Fruit fly (Drosophila melanogaster): ENCODE data around the gene TyrRII.
A peak's percentile ranks its signal among the peaks of the same experiment; 100 is the strongest.

The TyrRII gene

DNA sequence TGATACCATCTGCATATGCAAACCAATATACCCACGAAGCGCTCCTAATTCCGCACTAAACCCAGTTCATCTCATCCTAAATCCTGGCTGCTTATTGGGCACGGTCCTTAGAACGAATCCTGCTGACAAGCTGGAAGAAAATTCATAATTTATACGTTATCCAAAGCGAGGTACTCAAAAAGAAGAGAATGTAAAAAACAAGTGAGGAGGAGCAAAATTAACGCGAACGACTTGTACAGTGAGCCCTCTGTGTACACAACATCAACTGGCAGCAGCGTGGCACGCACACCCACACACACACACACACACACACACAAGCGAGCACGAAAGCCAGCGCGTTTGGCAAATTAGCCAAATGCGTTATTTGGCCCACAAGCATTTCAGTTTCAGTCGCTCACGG lies at the start of gene TyrRII:
Gene TyrRII, plus strand, starts transcription at position 301 of the 400 bp plus-strand sequence.
- TF ChIP-seq sage (GFP tag; optimal IDR thresholded peaks at IDR 0.05) (no peak), GATAd (GFP tag; optimal IDR thresholded peaks at IDR 0.05) (no peak), Dfd (GFP tag; optimal IDR thresholded peaks at IDR 0.05) (peak; percentile 66), rgr (GFP tag; optimal IDR thresholded peaks at IDR 0.05) (no peak)

DNA sequence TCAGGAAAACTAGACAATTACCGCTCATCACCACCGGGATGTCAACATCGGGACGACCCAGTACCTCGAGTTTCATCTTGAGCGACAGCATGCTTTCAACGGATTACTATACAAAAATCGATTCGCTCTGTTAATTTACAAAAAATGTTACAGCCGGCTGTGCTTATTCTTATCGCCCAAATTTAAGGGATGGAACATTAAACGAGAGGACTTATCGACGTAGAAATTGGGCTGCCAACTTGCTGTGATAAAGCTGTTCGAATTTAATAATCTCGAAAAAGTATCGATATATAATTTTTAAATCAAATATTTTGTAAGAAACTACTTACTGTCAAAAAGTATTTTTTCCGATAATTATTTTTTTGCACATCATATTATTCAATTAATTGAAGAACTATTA lies 49.5 kb upstream of the TyrRII start, which contains the start of gene CG31249:
Gene CG31249, minus strand, starts transcription at position 197 of the 400 bp plus-strand sequence.
- TF ChIP-seq brk (GFP tag; optimal IDR thresholded peaks at IDR 0.05) (no peak), ey (GFP tag; optimal IDR thresholded peaks at IDR 0.05) (peak; percentile 15), HLH106 (tag; optimal IDR thresholded peaks at IDR 0.05) (peak; percentile 43), dl (GFP tag; optimal IDR thresholded peaks at IDR 0.05; ENCODE audit: insufficient read depth in 1 of 2, partially characterized antibody in 2 of 2) (no peak), dsf (GFP tag; optimal IDR thresholded peaks at IDR 0.05; ENCODE audit: borderline replicate concordance) (no peak), Mio (GFP tag; optimal IDR thresholded peaks at IDR 0.05) (no peak), OdsH (GFP tag; optimal IDR thresholded peaks at IDR 0.05) (no peak), Jra (GFP tag; optimal IDR thresholded peaks at IDR 0.05) (no peak), Rel (GFP tag; optimal IDR thresholded peaks at IDR 0.05) (no peak), Rel (tag; optimal IDR thresholded peaks at IDR 0.05) (peak; percentile 71), fru (GFP tag; optimal IDR thresholded peaks at IDR 0.05) (no peak)

DNA sequence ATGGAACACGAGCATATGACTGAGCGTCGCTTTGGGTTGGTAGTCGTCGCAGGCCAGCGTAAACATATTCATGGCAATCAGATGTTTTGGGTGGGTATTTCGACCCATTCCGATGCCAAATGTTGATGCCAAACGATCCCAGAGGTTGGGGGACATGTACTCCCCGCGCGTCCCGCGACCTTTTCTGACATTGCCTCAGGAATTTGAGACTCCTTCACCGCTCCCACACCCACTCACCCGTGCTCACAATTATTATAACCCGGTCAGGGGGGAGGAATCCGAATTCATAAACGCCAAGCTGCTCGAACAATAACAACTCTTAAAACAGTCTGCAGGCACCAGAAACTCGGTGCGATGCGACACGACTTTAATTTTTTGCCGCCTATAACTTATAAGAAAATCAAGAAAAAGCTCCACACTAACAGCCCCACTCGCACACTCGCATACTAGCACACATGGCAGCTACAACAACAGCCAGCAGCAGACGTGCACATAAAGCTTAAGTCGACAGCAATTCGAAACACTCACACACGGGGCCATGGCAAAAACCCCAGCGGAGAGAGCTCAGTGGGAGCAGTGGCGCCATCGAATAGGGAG lies 36.4 kb upstream of the TyrRII start:
- TF ChIP-seq Dif (GFP tag; optimal IDR thresholded peaks at IDR 0.05; ENCODE audit: partially characterized antibody) = peak; percentile 57
- TF ChIP-seq woc (GFP tag; optimal IDR thresholded peaks at IDR 0.05) = no peak
- TF ChIP-seq Rel (GFP tag; optimal IDR thresholded peaks at IDR 0.05) = peak; percentile 89
- no peak for TF ChIP-seq Rel (tag; optimal IDR thresholded peaks at IDR 0.05)
- peak; percentile 76 for TF ChIP-seq Hr83 (GFP tag; optimal IDR thresholded peaks at IDR 0.05; ENCODE audit: poor library complexity, severe bottlenecking)

DNA sequence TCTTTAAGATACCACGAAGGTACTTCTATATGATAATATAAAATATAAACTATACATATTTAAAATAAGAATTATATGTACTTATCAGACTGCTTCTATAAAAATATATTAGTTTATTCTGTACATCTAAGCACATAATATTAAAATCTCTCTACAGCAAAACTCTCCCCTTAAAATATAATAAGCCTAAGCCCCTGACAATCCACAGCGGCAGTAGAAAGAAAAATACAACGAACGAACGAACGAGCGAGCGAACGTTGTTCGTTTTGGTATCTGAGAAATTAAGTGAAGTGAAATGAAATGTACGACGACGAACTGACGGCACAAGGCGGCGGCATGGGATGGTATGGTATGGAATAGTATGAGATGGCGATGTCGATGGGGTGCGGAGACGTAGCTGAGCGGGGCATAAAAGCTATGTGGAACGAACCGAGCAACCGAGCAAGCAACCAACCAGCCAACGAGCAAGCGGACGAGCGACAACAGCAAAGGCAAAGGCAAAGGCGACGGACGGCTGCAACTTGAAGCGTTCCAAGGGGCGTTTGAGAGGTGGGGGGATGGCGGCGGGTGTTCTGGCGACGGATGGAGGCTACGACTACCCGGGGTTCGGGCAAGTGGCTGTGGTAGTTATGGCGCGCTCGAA lies 35.8 kb upstream of the TyrRII start:
- TF ChIP-seq fru (GFP tag; optimal IDR thresholded peaks at IDR 0.05) (peak; percentile 96), Abd-B (GFP tag; optimal IDR thresholded peaks at IDR 0.05) (no peak), Mio (GFP tag; optimal IDR thresholded peaks at IDR 0.05) (no peak), h (GFP tag; optimal IDR thresholded peaks at IDR 0.05) (peak; percentile 91), ey (GFP tag; optimal IDR thresholded peaks at IDR 0.05) (peak; percentile 93), Vsx2 (GFP tag; optimal IDR thresholded peaks at IDR 0.05; ENCODE audit: partially characterized antibody) (no peak), CG32264 (GFP tag; optimal IDR thresholded peaks at IDR 0.05) (peak; percentile 67), brk (GFP tag; optimal IDR thresholded peaks at IDR 0.05) (peak; percentile 97), dl (GFP tag; optimal IDR thresholded peaks at IDR 0.05; ENCODE audit: insufficient read depth in 1 of 2, partially characterized antibody in 2 of 2) (peak; percentile 14 to 67), dmrt93B (GFP tag; optimal IDR thresholded peaks at IDR 0.05) (peak; percentile 97), Hr78 (GFP tag; optimal IDR thresholded peaks at IDR 0.05) (no peak), N (GFP tag; optimal IDR thresholded peaks at IDR 0.05) (no peak), foxo (GFP tag; optimal IDR thresholded peaks at IDR 0.05) (peak in 1 of 2 experiments; percentile 99), rgr (GFP tag; optimal IDR thresholded peaks at IDR 0.05) (peak; percentile 98), CG9705 (GFP tag; optimal IDR thresholded peaks at IDR 0.05) (peak; percentile 97), Hnf4 (GFP tag; optimal IDR thresholded peaks at IDR 0.05) (no peak), CrebA (GFP tag; optimal IDR thresholded peaks at IDR 0.05; ENCODE audit: borderline replicate concordance) (no peak), dsf (GFP tag; optimal IDR thresholded peaks at IDR 0.05; ENCODE audit: borderline replicate concordance) (no peak), HLH106 (tag; optimal IDR thresholded peaks at IDR 0.05) (peak; percentile 99), lola (GFP tag; optimal IDR thresholded peaks at IDR 0.05) (no peak), sage (GFP tag; optimal IDR thresholded peaks at IDR 0.05) (peak; percentile 91), woc (GFP tag; optimal IDR thresholded peaks at IDR 0.05) (peak; percentile 82), Myc (optimal IDR thresholded peaks at IDR 0.05) (no peak), GATAd (GFP tag; optimal IDR thresholded peaks at IDR 0.05) (no peak), Hr83 (GFP tag; optimal IDR thresholded peaks at IDR 0.05; ENCODE audit: poor library complexity, severe bottlenecking) (peak; percentile 40), jim (GFP tag; optimal IDR thresholded peaks at IDR 0.05) (no peak), OdsH (GFP tag; optimal IDR thresholded peaks at IDR 0.05) (peak; percentile 99), br (GFP tag; optimal IDR thresholded peaks at IDR 0.05) (peak; percentile 88), usp (GFP tag; optimal IDR thresholded peaks at IDR 0.05) (no peak), Dif (GFP tag; optimal IDR thresholded peaks at IDR 0.05; ENCODE audit: partially characterized antibody) (peak; percentile 47), Jra (GFP tag; optimal IDR thresholded peaks at IDR 0.05) (peak; percentile 75), sv (GFP tag; optimal IDR thresholded peaks at IDR 0.05) (peak; percentile 89), psq (GFP tag; optimal IDR thresholded peaks at IDR 0.05) (peak; percentile 98), pan (optimal IDR thresholded peaks at IDR 0.05) (no peak), Sp1 (GFP tag; optimal IDR thresholded peaks at IDR 0.05) (peak; percentile 99), tai (GFP tag; optimal IDR thresholded peaks at IDR 0.05) (no peak), Dfd (GFP tag; optimal IDR thresholded peaks at IDR 0.05) (peak; percentile 66), Rel (GFP tag; optimal IDR thresholded peaks at IDR 0.05) (peak; percentile 79), Rel (tag; optimal IDR thresholded peaks at IDR 0.05) (peak; percentile 98)

All from whole organism, wandering third instar larva.